Fruit fly (Drosophila melanogaster) whole organism, embryonic: ENCODE measurements around the gene CG6656.

Experiments used
- Adf1 ChIP-seq: fragments of 200-800 bp; sonication (Bioruptor generic); IDR thresholded peaks from 2 replicates; pipeline ENCODE4 v1.3.6; 2022; ENCODE audit warnings: missing biosample characterization, missing genetic modification characterization
- Asciz ChIP-seq: fragments of 200-800 bp; sonication (Bioruptor generic); optimal IDR thresholded peaks from 2 replicates; lab custom pipeline; 2017; ENCODE audit warnings: missing biosample characterization, mild to moderate bottlenecking, missing genetic modification characterization, missing genetic modification reagents
- CG10979 ChIP-seq: fragments of 200-800 bp; sonication (Bioruptor generic); optimal IDR thresholded peaks from 2 replicates; lab custom pipeline; 2018; ENCODE audit warnings: missing biosample characterization, mild to moderate bottlenecking, missing genetic modification characterization, moderate library complexity
- CG12219 ChIP-seq: fragments of 200-800 bp; sonication (Bioruptor generic); optimal IDR thresholded peaks from 3 replicates; lab custom pipeline; 2018; ENCODE audit warnings: missing biosample characterization, mild to moderate bottlenecking, missing genetic modification characterization
- CG15601 ChIP-seq: fragments of 200-800 bp; sonication (Bioruptor generic); optimal IDR thresholded peaks from 3 replicates; lab custom pipeline; 2019; ENCODE audit warnings: missing biosample characterization, mild to moderate bottlenecking, missing genetic modification characterization, moderate library complexity
- CG1792 ChIP-seq: fragments of 200-800 bp; sonication (Bioruptor generic); optimal IDR thresholded peaks from 2 replicates; lab custom pipeline; 2016; ENCODE audit warnings: missing biosample characterization, missing genetic modification characterization
- CG2116 ChIP-seq: fragments of 200-800 bp; sonication (Bioruptor generic); optimal IDR thresholded peaks from 3 replicates; lab custom pipeline; 2018; ENCODE audit warnings: missing biosample characterization, mild to moderate bottlenecking, missing genetic modification characterization
- CG31224 ChIP-seq: fragments of 200-800 bp; sonication (Bioruptor generic); IDR thresholded peaks from 2 replicates; pipeline ENCODE4 v1.3.6; 2022; ENCODE audit warnings: missing biosample characterization, missing genetic modification characterization
- CG31365 ChIP-seq: fragments of 200-800 bp; sonication (Bioruptor generic); optimal IDR thresholded peaks from 2 replicates; lab custom pipeline; 2018; ENCODE audit warnings: missing biosample characterization, mild to moderate bottlenecking, missing genetic modification characterization
- CG4854 ChIP-seq: fragments of 200-800 bp; sonication (Bioruptor generic); optimal IDR thresholded peaks from 2 replicates; lab custom pipeline; 2016; ENCODE audit warnings: missing biosample characterization, missing genetic modification characterization, inconsistent platforms
- CG5180 ChIP-seq: fragments of 200-800 bp; sonication (Bioruptor generic); optimal IDR thresholded peaks from 3 replicates; lab custom pipeline; 2017; ENCODE audit warnings: missing biosample characterization, missing genetic modification characterization, mild to moderate bottlenecking, moderate library complexity, missing genetic modification reagents
- CG6765 ChIP-seq: fragments of 200-800 bp; sonication (Bioruptor generic); optimal IDR thresholded peaks from 3 replicates; lab custom pipeline; 2017; ENCODE audit warnings: missing biosample characterization, mild to moderate bottlenecking, missing genetic modification characterization
- CG7271 ChIP-seq: fragments of 200-800 bp; sonication (Bioruptor generic); optimal IDR thresholded peaks from 2 replicates; lab custom pipeline; 2018; ENCODE audit warnings: missing biosample characterization, mild to moderate bottlenecking, missing genetic modification characterization, moderate library complexity
- CG7357 ChIP-seq: fragments of 200-800 bp; sonication (Bioruptor generic); IDR thresholded peaks from 3 replicates; pipeline ENCODE4 v1.3.6; 2022; ENCODE audit warnings: missing biosample characterization, missing genetic modification characterization
- CG7839 ChIP-seq: fragments of 200-800 bp; sonication (Bioruptor generic); optimal IDR thresholded peaks from 3 replicates; lab custom pipeline; 2018; ENCODE audit warnings: missing biosample characterization, mild to moderate bottlenecking, missing genetic modification characterization, moderate library complexity
- CkIIα-i1 ChIP-seq: fragments of 200-800 bp; sonication (Bioruptor generic); IDR thresholded peaks from 2 replicates; pipeline ENCODE4 v1.3.6; 2022; ENCODE audit warnings: missing biosample characterization, missing genetic modification characterization
- MTF-1 ChIP-seq: fragments of 200-800 bp; sonication (Bioruptor generic); optimal IDR thresholded peaks from 2 replicates; lab custom pipeline; 2018; ENCODE audit warnings: missing biosample characterization, mild to moderate bottlenecking, missing genetic modification characterization, borderline replicate concordance
- NK7.1 ChIP-seq: fragments of 200-800 bp; sonication (Bioruptor generic); optimal IDR thresholded peaks from 3 replicates; lab custom pipeline; 2016; ENCODE audit warnings: missing biosample characterization, missing genetic modification characterization
- Poxn ChIP-seq: fragments of 200-800 bp; sonication (Bioruptor generic); IDR thresholded peaks from 2 replicates; pipeline ENCODE4 v1.3.6; 2022; ENCODE audit warnings: missing biosample characterization, missing genetic modification characterization
- Tbp ChIP-seq: fragments of >200 bp; optimal IDR thresholded peaks from 2 replicates; lab custom pipeline; 2018; ENCODE audit warnings: missing biosample characterization, missing genetic modification characterization
- Vsx1 ChIP-seq: fragments of 200-800 bp; sonication (Bioruptor generic); optimal IDR thresholded peaks from 2 replicates; lab custom pipeline; 2017; ENCODE audit warnings: missing biosample characterization, mild to moderate bottlenecking, missing genetic modification characterization, missing genetic modification reagents
- bigmax ChIP-seq: fragments of 200-800 bp; sonication (Bioruptor generic); optimal IDR thresholded peaks from 2 replicates; lab custom pipeline; 2018; ENCODE audit warnings: missing biosample characterization, mild to moderate bottlenecking, missing genetic modification characterization
- chinmo ChIP-seq: fragments of 200-800 bp; sonication (Bioruptor generic); IDR thresholded peaks from 4 replicates; pipeline ENCODE4 v1.3.6; 2022; ENCODE audit warnings: missing biosample characterization, missing genetic modification characterization; ENCODE audit not compliant: partially characterized antibody
- ci ChIP-seq: fragments of 200-800 bp; sonication (Bioruptor generic); IDR thresholded peaks from 3 replicates; pipeline ENCODE4 v1.3.6; 2022; ENCODE audit warnings: missing biosample characterization, missing genetic modification characterization
- dmrt11E ChIP-seq: fragments of 200-800 bp; sonication (Bioruptor generic); optimal IDR thresholded peaks from 3 replicates; lab custom pipeline; 2018; ENCODE audit warnings: missing biosample characterization, mild to moderate bottlenecking, missing genetic modification characterization, moderate library complexity
- exex ChIP-seq: fragments of 200-800 bp; sonication (Bioruptor generic); optimal IDR thresholded peaks from 4 replicates; lab custom pipeline; 2018; ENCODE audit warnings: missing biosample characterization, mild to moderate bottlenecking, missing genetic modification characterization, moderate library complexity
- fd102C ChIP-seq: fragments of 200-800 bp; sonication (Bioruptor generic); optimal IDR thresholded peaks from 2 replicates; lab custom pipeline; 2018; ENCODE audit warnings: missing biosample characterization, mild to moderate bottlenecking, missing genetic modification characterization, moderate library complexity
- gcm ChIP-seq: fragments of 200-800 bp; sonication (Bioruptor generic); optimal IDR thresholded peaks from 2 replicates; lab custom pipeline; 2019; ENCODE audit warnings: missing biosample characterization, mild to moderate bottlenecking, missing genetic modification characterization, moderate library complexity
- ham ChIP-seq: fragments of 200-800 bp; sonication (Bioruptor generic); IDR thresholded peaks from 2 replicates; pipeline ENCODE4 v1.3.6; 2022; ENCODE audit warnings: missing biosample characterization, missing genetic modification characterization
- kah ChIP-seq: fragments of 200-800 bp; sonication (Bioruptor generic); optimal IDR thresholded peaks from 2 replicates; lab custom pipeline; 2018; ENCODE audit warnings: missing biosample characterization, mild to moderate bottlenecking, missing genetic modification characterization
- kni ChIP-seq: fragments of 200-800 bp; sonication (Bioruptor generic); optimal IDR thresholded peaks from 3 replicates; lab custom pipeline; 2017; ENCODE audit warnings: mild to moderate bottlenecking, missing biosample characterization, missing genetic modification reagents, missing genetic modification characterization
- lilli ChIP-seq: fragments of 200-800 bp; sonication (Bioruptor generic); optimal IDR thresholded peaks from 3 replicates; lab custom pipeline; 2016; ENCODE audit warnings: missing biosample characterization, missing genetic modification characterization
- lov ChIP-seq, 2 experiments: fragments of 200-800 bp in 1 of 2; fragments of >200 bp in 1 of 2; sonication (Bioruptor generic) in 1 of 2; IDR thresholded peaks in 1 of 2; optimal IDR thresholded peaks in 1 of 2; 2 replicates in 1 of 2; 3 replicates in 1 of 2; pipeline versions ENCODE4 v1.3.6 to Lab custom; 2017 to 2022; ENCODE audit warnings: missing biosample characterization in 1 of 2, missing genetic modification characterization in 1 of 2
- mld ChIP-seq: fragments of 200-800 bp; sonication (Bioruptor generic); IDR thresholded peaks from 3 replicates; pipeline ENCODE4 v1.3.6; 2022; ENCODE audit warnings: missing biosample characterization, missing genetic modification characterization; ENCODE audit not compliant: partially characterized antibody
- oc ChIP-seq: fragments of 200-800 bp; sonication (Bioruptor generic); optimal IDR thresholded peaks from 2 replicates; lab custom pipeline; 2018; ENCODE audit warnings: missing biosample characterization, mild to moderate bottlenecking, missing genetic modification characterization, moderate library complexity
- odd ChIP-seq: fragments of 200-800 bp; sonication (Bioruptor generic); optimal IDR thresholded peaks from 2 replicates; lab custom pipeline; 2017; ENCODE audit warnings: missing biosample characterization, mild to moderate bottlenecking, missing genetic modification characterization
- peb ChIP-seq: fragments of 200-800 bp; sonication (Bioruptor generic); IDR thresholded peaks from 2 replicates; pipeline ENCODE4 v1.3.6; 2022; ENCODE audit warnings: missing biosample characterization, missing genetic modification characterization
- phol ChIP-seq: fragments of 200-800 bp; sonication (Bioruptor generic); optimal IDR thresholded peaks from 3 replicates; lab custom pipeline; 2018; ENCODE audit warnings: missing biosample characterization, mild to moderate bottlenecking, missing genetic modification characterization, moderate library complexity
- rib ChIP-seq: fragments of 200-800 bp; sonication (Bioruptor generic); IDR thresholded peaks from 2 replicates; pipeline ENCODE4 v1.3.6; 2022; ENCODE audit warnings: missing biosample characterization, missing genetic modification characterization
- sens-2 ChIP-seq: fragments of 200-800 bp; sonication (Bioruptor generic); IDR thresholded peaks from 2 replicates; pipeline ENCODE4 v1.3.6; 2022; ENCODE audit warnings: missing biosample characterization, missing genetic modification characterization
- sima ChIP-seq: fragments of 200-800 bp; sonication (Bioruptor generic); optimal IDR thresholded peaks from 2 replicates; lab custom pipeline; 2016; ENCODE audit warnings: missing biosample characterization, missing genetic modification characterization
- sqz ChIP-seq: fragments of 200-800 bp; sonication (Bioruptor generic); optimal IDR thresholded peaks from 3 replicates; lab custom pipeline; 2018; ENCODE audit warnings: missing biosample characterization, mild to moderate bottlenecking, missing genetic modification characterization
- sr ChIP-seq: fragments of 200-800 bp; sonication (Bioruptor generic); IDR thresholded peaks from 3 replicates; pipeline ENCODE4 v1.3.6; 2022; ENCODE audit warnings: missing biosample characterization, missing genetic modification characterization
- tap ChIP-seq: fragments of 200-800 bp; optimal IDR thresholded peaks from 3 replicates; lab custom pipeline; 2019; ENCODE audit warnings: missing biosample characterization, mild to moderate bottlenecking, missing genetic modification characterization, moderate library complexity
- tgo ChIP-seq: fragments of 200-800 bp; sonication (Bioruptor generic); IDR thresholded peaks from 3 replicates; pipeline ENCODE4 v1.3.6; 2022; ENCODE audit warnings: missing biosample characterization, missing genetic modification characterization
- tll ChIP-seq, 2 experiments: fragments of 200-800 bp in 1 of 2; fragments of >200 bp in 1 of 2; sonication (Bioruptor generic) in 1 of 2; optimal IDR thresholded peaks; 2 replicates each; lab custom pipeline; 2017 to 2019; ENCODE audit warnings: missing biosample characterization in 2 of 2, missing genetic modification characterization in 2 of 2, mild to moderate bottlenecking in 1 of 2, moderate library complexity in 1 of 2
- usp ChIP-seq: fragments of >200 bp; optimal IDR thresholded peaks from 2 replicates; lab custom pipeline; 2017; ENCODE audit warnings: missing biosample characterization, missing genetic modification characterization
- vvl ChIP-seq: fragments of 200-800 bp; sonication (Bioruptor generic); IDR thresholded peaks from 2 replicates; pipeline ENCODE4 v1.3.6; 2022; ENCODE audit warnings: missing biosample characterization, missing genetic modification characterization

CG6656 gene

DNA sequence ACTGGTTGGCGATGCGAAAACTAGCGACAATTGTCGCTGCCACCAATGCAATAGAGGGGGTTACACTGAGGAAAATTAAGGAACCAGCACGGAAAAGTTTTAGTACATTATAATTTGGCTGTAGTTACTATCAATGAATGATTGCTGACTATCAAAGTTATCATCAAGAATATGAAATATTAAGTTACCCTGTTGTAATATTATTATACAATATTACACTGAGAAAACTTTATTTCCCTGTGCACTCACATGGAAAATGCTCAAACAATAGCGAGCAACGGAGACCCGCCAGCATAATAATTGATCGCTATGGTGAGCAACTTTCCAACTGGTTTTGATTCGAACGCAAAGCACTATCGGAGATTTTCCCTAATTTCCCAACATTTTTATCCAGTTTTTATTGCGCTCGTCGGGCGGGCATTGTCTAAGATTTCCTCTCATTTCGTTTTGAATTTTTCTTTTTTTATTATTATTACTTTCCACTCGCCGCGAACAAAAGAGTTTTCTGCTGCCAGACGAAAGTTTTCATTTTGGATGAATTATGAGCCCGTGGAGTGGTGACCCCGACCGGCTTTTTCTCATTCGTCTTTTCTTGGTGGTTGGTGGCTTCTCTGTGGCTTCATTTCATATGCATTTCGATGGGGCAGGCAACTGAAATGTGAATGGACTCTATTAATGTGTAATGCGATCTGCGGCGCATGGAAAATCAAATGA, 12.8 kb upstream of the CG6656 start (continued):
- TF ChIP-seq Poxn (GFP tag; lab: Robert Waterston, UW) = no peak
- TF ChIP-seq bigmax = no peak
- no peak for TF ChIP-seq sima (GFP tag; lab: Kevin White, UChicago)
- TF ChIP-seq Tbp (GFP tag; lab: Kevin White, UChicago) = no peak
- TF ChIP-seq odd = peak; percentile 68
- peak; percentile 86 for TF ChIP-seq CG10979
- peak; percentile 41 for TF ChIP-seq CG2116 (GFP tag; lab: Kevin White, UChicago)
- no peak for TF ChIP-seq Adf1 (GFP tag; lab: Robert Waterston, UW)
- TF ChIP-seq oc (tag; lab: Kevin White, UChicago) = peak; percentile 87
- peak; percentile 96 for TF ChIP-seq gcm (GFP tag; lab: Kevin White, UChicago)
- TF ChIP-seq mld (GFP tag; lab: Robert Waterston, UW) = no peak
- peak; percentile 60 for TF ChIP-seq CG5180 (GFP tag; lab: Kevin White, UChicago)
- no peak for TF ChIP-seq lov (optimal IDR thresholded peaks at IDR 0.05; lab: Kevin White, UChicago)
- TF ChIP-seq lov (GFP tag; IDR thresholded peaks at IDR 0.05; lab: Robert Waterston, UW) = 0 out of 3 replicates have a peak, but pooled peaks have one; percentile 6
- TF ChIP-seq peb (GFP tag; lab: Robert Waterston, UW) = peak; percentile 67
- TF ChIP-seq CG7357 (GFP tag; lab: Robert Waterston, UW) = peak; percentile 68; the same call in 1 of the 3 replicates
- TF ChIP-seq phol = peak; percentile 85
- peak; percentile 95 for TF ChIP-seq ci (GFP tag; lab: Robert Waterston, UW)
- TF ChIP-seq CG31365 (tag; lab: Kevin White, UChicago) = peak; percentile 34
- no peak for TF ChIP-seq CG31224 (GFP tag; lab: Robert Waterston, UW)
- TF ChIP-seq CG1792 (GFP tag; lab: Kevin White, UChicago) = no peak
- no peak for TF ChIP-seq CG7271 (tag; lab: Kevin White, UChicago)
- TF ChIP-seq chinmo (GFP tag; lab: Robert Waterston, UW) = no peak
- no peak for TF ChIP-seq rib (GFP tag; lab: Robert Waterston, UW)
- TF ChIP-seq vvl (GFP tag; lab: Robert Waterston, UW) = peak; percentile 90
- peak; percentile 91 for TF ChIP-seq CG15601 (tag; lab: Kevin White, UChicago)
- TF ChIP-seq NK7.1 = no peak
- TF ChIP-seq ham = no peak
- TF ChIP-seq CG6765 = no peak
- peak; percentile 45; the same call in 2 of the 3 replicates for TF ChIP-seq tgo (GFP tag; lab: Robert Waterston, UW)
- peak; percentile 42 for TF ChIP-seq lilli (GFP tag; lab: Kevin White, UChicago)
- TF ChIP-seq tap (tag; lab: Kevin White, UChicago) = peak; percentile 56
- TF ChIP-seq CG4854 (GFP tag; lab: Kevin White, UChicago) = peak; percentile 53
- TF ChIP-seq MTF-1 (GFP tag; lab: Kevin White, UChicago) = peak; percentile 23
- no peak for TF ChIP-seq tll (GFP tag; optimal IDR thresholded peaks at IDR 0.05; lab: Kevin White, UChicago)
- peak; percentile 81 for TF ChIP-seq CG7839 (tag; lab: Kevin White, UChicago)
- TF ChIP-seq sqz = peak; percentile 49
- TF ChIP-seq usp = no peak
- TF ChIP-seq sens-2 (GFP tag; lab: Robert Waterston, UW) = peak; percentile 80
- peak; percentile 38 for TF ChIP-seq Vsx1 (GFP tag; lab: Kevin White, UChicago)
- TF ChIP-seq fd102C (GFP tag; lab: Kevin White, UChicago) = peak; percentile 39
- no peak for TF ChIP-seq exex (tag; lab: Kevin White, UChicago)
- peak; percentile 90 for TF ChIP-seq dmrt11E
- TF ChIP-seq kni (GFP tag; lab: Kevin White, UChicago) = peak; percentile 65
- no peak for TF ChIP-seq CkIIα-i1 (GFP tag; lab: Robert Waterston, UW)
- TF ChIP-seq Asciz = peak; percentile 84
- peak; percentile 85 for TF ChIP-seq CG12219 (GFP tag; lab: Kevin White, UChicago)
- peak; percentile 43 for TF ChIP-seq kah (GFP tag; lab: Kevin White, UChicago)
- TF ChIP-seq sr = 0 out of 3 replicates have a peak, but pooled peaks have one; percentile 33
